Worm (Caenorhabditis elegans): ENCODE data around the gene rnp-9.

ce11 chrX:10188493-10188895 is 21.4 kb downstream of the rnp-9 start:
- no peak for TF ChIP-seq mes-4 (tag; optimal IDR thresholded peaks at IDR 0.05)
- no peak for TF ChIP-seq rec-8 (tag; optimal IDR thresholded peaks at IDR 0.05)
